Fruit fly (Drosophila melanogaster) whole organism, prepupa: ENCODE data around the gene CG14052.

Source experiments
- Blimp-1 ChIP-seq: fragments of 200-800 bp; sonication (Bioruptor generic); optimal IDR thresholded peaks from 3 replicates; lab custom pipeline; 2017; ENCODE audit warnings: missing biosample characterization, missing genetic modification characterization, mild to moderate bottlenecking, moderate library complexity, missing genetic modification reagents
- CG10669 ChIP-seq: fragments of 200-800 bp; sonication (Bioruptor generic); optimal IDR thresholded peaks from 3 replicates; lab custom pipeline; 2018; ENCODE audit warnings: missing biosample characterization, mild to moderate bottlenecking, missing genetic modification characterization, moderate library complexity
- CG11294 ChIP-seq: fragments of 200-800 bp; sonication (Bioruptor generic); IDR thresholded peaks from 2 replicates; pipeline ENCODE4 v1.3.6; 2022; ENCODE audit warnings: missing biosample characterization, missing genetic modification characterization
- CG11762 ChIP-seq: fragments of 200-800 bp; sonication (Bioruptor generic); optimal IDR thresholded peaks from 3 replicates; lab custom pipeline; 2016; ENCODE audit warnings: missing biosample characterization, missing genetic modification characterization; ENCODE audit not compliant: insufficient read depth
- CG11902 ChIP-seq: fragments of 200-800 bp; sonication (Bioruptor generic); optimal IDR thresholded peaks from 3 replicates; lab custom pipeline; 2016; ENCODE audit warnings: missing biosample characterization, missing genetic modification characterization
- CG15336 ChIP-seq: fragments of 200-800 bp; sonication (Bioruptor generic); IDR thresholded peaks from 2 replicates; pipeline ENCODE4 v1.3.6; 2022; ENCODE audit warnings: missing biosample characterization, missing genetic modification characterization
- CG1621 ChIP-seq: fragments of 200-800 bp; sonication (Bioruptor generic); optimal IDR thresholded peaks from 3 replicates; lab custom pipeline; 2018; ENCODE audit warnings: missing biosample characterization, mild to moderate bottlenecking, missing genetic modification characterization
- CG16779 ChIP-seq: fragments of 200-800 bp; sonication (Bioruptor generic); optimal IDR thresholded peaks from 3 replicates; lab custom pipeline; 2017; ENCODE audit warnings: missing biosample characterization, mild to moderate bottlenecking, missing genetic modification characterization
- CG3032 ChIP-seq: fragments of 200-800 bp; optimal IDR thresholded peaks from 2 replicates; lab custom pipeline; 2019; ENCODE audit warnings: missing biosample characterization, mild to moderate bottlenecking, missing genetic modification characterization, moderate library complexity
- CG31627 ChIP-seq: fragments of 200-800 bp; sonication (Bioruptor generic); optimal IDR thresholded peaks from 3 replicates; lab custom pipeline; 2016; ENCODE audit warnings: missing biosample characterization, missing genetic modification characterization
- CG32006 ChIP-seq: fragments of 200-800 bp; sonication (Bioruptor generic); optimal IDR thresholded peaks from 3 replicates; lab custom pipeline; 2017; ENCODE audit warnings: missing biosample characterization, mild to moderate bottlenecking, missing genetic modification characterization
- CG34406 ChIP-seq: fragments of 200-800 bp; sonication (Bioruptor generic); optimal IDR thresholded peaks from 3 replicates; lab custom pipeline; 2016; ENCODE audit warnings: missing biosample characterization, missing genetic modification characterization
- CG4318 ChIP-seq: fragments of 200-800 bp; sonication (Bioruptor generic); optimal IDR thresholded peaks from 3 replicates; lab custom pipeline; 2017; ENCODE audit warnings: missing biosample characterization, mild to moderate bottlenecking, missing genetic modification characterization
- CG6163 ChIP-seq: fragments of 200-800 bp; sonication (Bioruptor generic); IDR thresholded peaks from 3 replicates; pipeline ENCODE4 v1.3.6; 2022; ENCODE audit warnings: missing biosample characterization, missing genetic modification characterization
- CG6792 ChIP-seq: fragments of 200-800 bp; sonication (Bioruptor generic); optimal IDR thresholded peaks from 3 replicates; lab custom pipeline; 2016; ENCODE audit warnings: missing biosample characterization, missing genetic modification characterization
- CG6808 ChIP-seq: fragments of 200-800 bp; sonication (Bioruptor generic); optimal IDR thresholded peaks from 3 replicates; lab custom pipeline; 2017; ENCODE audit warnings: missing biosample characterization, missing genetic modification characterization, mild to moderate bottlenecking, moderate library complexity, missing genetic modification reagents
- CG6854 ChIP-seq: fragments of 200-800 bp; sonication (Bioruptor generic); optimal IDR thresholded peaks from 2 replicates; lab custom pipeline; 2017; ENCODE audit warnings: missing biosample characterization, mild to moderate bottlenecking, missing genetic modification characterization
- CG8119 ChIP-seq: fragments of 200-800 bp; sonication (Bioruptor generic); IDR thresholded peaks from 3 replicates; pipeline ENCODE4 v1.3.6; 2022; ENCODE audit warnings: missing biosample characterization, missing genetic modification characterization
- CG8319 ChIP-seq: fragments of 200-800 bp; sonication (Bioruptor generic); optimal IDR thresholded peaks from 3 replicates; lab custom pipeline; 2016; ENCODE audit warnings: missing biosample characterization, missing genetic modification characterization
- CG8632 ChIP-seq: fragments of 200-800 bp; sonication (Bioruptor generic); optimal IDR thresholded peaks from 3 replicates; lab custom pipeline; 2016; ENCODE audit warnings: missing biosample characterization, missing genetic modification characterization
- Eip75B ChIP-seq: fragments of 200-800 bp; sonication (Bioruptor generic); optimal IDR thresholded peaks from 3 replicates; lab custom pipeline; 2016; ENCODE audit warnings: missing biosample characterization, missing genetic modification characterization
- Eip78C ChIP-seq: fragments of 200-800 bp; sonication (Bioruptor generic); peaks from one replicate; lab custom pipeline; 2016; ENCODE audit warnings: missing biosample characterization, missing genetic modification characterization
- Ets21C ChIP-seq: fragments of 200-800 bp; sonication (Bioruptor generic); optimal IDR thresholded peaks from 3 replicates; lab custom pipeline; 2016; ENCODE audit warnings: missing biosample characterization, missing genetic modification characterization
- Gug ChIP-seq: fragments of 200-800 bp; sonication (Bioruptor generic); IDR thresholded peaks from 2 replicates; pipeline ENCODE4 v1.3.6; 2022; ENCODE audit warnings: missing biosample characterization, missing genetic modification characterization
- Hr38 ChIP-seq: sonication (Bioruptor generic); optimal IDR thresholded peaks from 2 replicates; lab custom pipeline; 2016; ENCODE audit warnings: missing biosample characterization, missing genetic modification characterization
- Hr39 ChIP-seq: fragments of 200-800 bp; sonication (Bioruptor generic); optimal IDR thresholded peaks from 2 replicates; lab custom pipeline; 2016; ENCODE audit warnings: missing biosample characterization, missing genetic modification characterization
- Lpt ChIP-seq: fragments of 200-800 bp; sonication (Bioruptor generic); optimal IDR thresholded peaks from 3 replicates; lab custom pipeline; 2016; ENCODE audit warnings: missing biosample characterization, missing genetic modification characterization
- Met ChIP-seq: fragments of 200-800 bp; sonication (Bioruptor generic); optimal IDR thresholded peaks from 3 replicates; lab custom pipeline; 2016; ENCODE audit warnings: missing biosample characterization, missing genetic modification characterization
- OdsH ChIP-seq: fragments of 200-800 bp; sonication (Bioruptor generic); optimal IDR thresholded peaks from 3 replicates; lab custom pipeline; 2016; ENCODE audit warnings: missing biosample characterization, missing genetic modification characterization
- Smox ChIP-seq: fragments of 200-800 bp; sonication (Bioruptor generic); optimal IDR thresholded peaks from 3 replicates; lab custom pipeline; 2016; ENCODE audit warnings: missing biosample characterization, missing genetic modification characterization
- Sox102F ChIP-seq: fragments of 200-800 bp; sonication (Bioruptor generic); optimal IDR thresholded peaks from 2 replicates; lab custom pipeline; 2016; ENCODE audit warnings: missing biosample characterization, mild to moderate bottlenecking, missing genetic modification characterization
- achi ChIP-seq: fragments of 200-800 bp; sonication (Bioruptor generic); optimal IDR thresholded peaks from 3 replicates; lab custom pipeline; 2016; ENCODE audit warnings: missing biosample characterization, missing genetic modification characterization
- acj6 ChIP-seq: fragments of 200-800 bp; sonication (Bioruptor generic); optimal IDR thresholded peaks from 3 replicates; lab custom pipeline; 2016; ENCODE audit warnings: missing biosample characterization, missing genetic modification characterization
- cyc ChIP-seq: fragments of 200-800 bp; sonication (Bioruptor generic); optimal IDR thresholded peaks from 3 replicates; lab custom pipeline; 2016; ENCODE audit warnings: missing biosample characterization, missing genetic modification characterization
- dac ChIP-seq: fragments of 200-800 bp; sonication (Bioruptor generic); optimal IDR thresholded peaks from 2 replicates; lab custom pipeline; 2017; ENCODE audit warnings: missing biosample characterization, mild to moderate bottlenecking, missing genetic modification characterization
- dsx ChIP-seq: fragments of 200-800 bp; optimal IDR thresholded peaks from 3 replicates; lab custom pipeline; 2019; ENCODE audit warnings: missing biosample characterization, mild to moderate bottlenecking, missing genetic modification characterization, moderate library complexity; ENCODE audit not compliant: poor library complexity, severe bottlenecking
- esn ChIP-seq: fragments of 200-800 bp; sonication (Bioruptor generic); optimal IDR thresholded peaks from 2 replicates; lab custom pipeline; 2016; ENCODE audit warnings: missing biosample characterization, mild to moderate bottlenecking, missing genetic modification characterization, moderate library complexity
- fd85E ChIP-seq: fragments of 200-800 bp; sonication (Bioruptor generic); optimal IDR thresholded peaks from 3 replicates; lab custom pipeline; 2016; ENCODE audit warnings: missing biosample characterization, missing genetic modification characterization
- lz ChIP-seq: fragments of 200-800 bp; sonication (Bioruptor generic); optimal IDR thresholded peaks from 3 replicates; lab custom pipeline; 2016; ENCODE audit warnings: missing biosample characterization, missing genetic modification characterization
- net ChIP-seq: fragments of 200-800 bp; sonication (Bioruptor generic); optimal IDR thresholded peaks from 3 replicates; lab custom pipeline; 2016; ENCODE audit warnings: missing biosample characterization, missing genetic modification characterization
- salr ChIP-seq, 2 experiments: fragments of 200-800 bp; sonication (Bioruptor generic); optimal IDR thresholded peaks; 3 replicates each; lab custom pipeline; 2016 to 2018; ENCODE audit warnings: missing biosample characterization in 2 of 2, missing genetic modification characterization in 2 of 2, mild to moderate bottlenecking in 1 of 2
- spab ChIP-seq: fragments of 200-800 bp; sonication (Bioruptor generic); optimal IDR thresholded peaks from 2 replicates; lab custom pipeline; 2017; ENCODE audit warnings: missing biosample characterization, mild to moderate bottlenecking, missing genetic modification characterization, missing genetic modification reagents
- ss ChIP-seq, 2 experiments: fragments of 200-800 bp; sonication (Bioruptor generic); optimal IDR thresholded peaks; 2 replicates in 1 of 2; 3 replicates in 1 of 2; lab custom pipeline; 2017 to 2018; ENCODE audit warnings: mild to moderate bottlenecking in 2 of 2, missing biosample characterization in 2 of 2, missing genetic modification characterization in 2 of 2, moderate library complexity in 1 of 2
- svp ChIP-seq: fragments of 200-800 bp; sonication (Bioruptor generic); peaks from one replicate; lab custom pipeline; 2016; ENCODE audit warnings: missing biosample characterization, missing genetic modification characterization
- topi ChIP-seq: fragments of 200-800 bp; sonication (Bioruptor generic); optimal IDR thresholded peaks from 3 replicates; lab custom pipeline; 2016; ENCODE audit warnings: missing biosample characterization, missing genetic modification characterization
- vri ChIP-seq: fragments of 200-800 bp; sonication (Bioruptor generic); optimal IDR thresholded peaks from 3 replicates; lab custom pipeline; 2016; ENCODE audit warnings: missing biosample characterization, mild to moderate bottlenecking, missing genetic modification characterization

Gene CG14052

dm6 chrX:2219899-2220298 is 3.7 kb upstream of the CG14052 start (continued):
- TF ChIP-seq topi, result no peak
- TF ChIP-seq CG6854 (GFP tag; lab: Kevin White, UChicago), result no peak
- TF ChIP-seq, all 60 proteins: peak for 23

DNA sequence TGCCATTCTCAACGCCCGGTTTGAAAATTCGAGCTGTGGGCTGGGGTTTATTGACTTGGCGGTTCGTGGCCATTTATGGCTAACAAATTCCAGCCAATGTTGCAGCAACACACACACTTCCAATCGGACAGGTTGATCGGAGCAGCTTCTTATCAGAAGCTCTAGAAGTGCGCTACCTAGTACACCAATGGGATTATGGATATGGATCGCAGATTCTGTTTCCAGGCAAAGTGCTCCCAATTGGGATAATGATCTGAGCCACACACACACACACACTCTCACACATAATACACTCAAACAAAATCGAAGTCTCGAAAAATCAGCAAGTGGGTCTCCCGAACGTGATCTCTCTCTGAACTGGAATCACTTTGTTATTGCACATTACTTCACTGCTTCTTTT is 2.0 kb upstream of the CG14052 start:
- TF ChIP-seq salr (GFP tag; optimal IDR thresholded peaks at IDR 0.05; lab: Kevin White, UChicago), result no peak
- no peak for TF ChIP-seq CG6808
- TF ChIP-seq, all 60 proteins: peak for 0

DNA sequence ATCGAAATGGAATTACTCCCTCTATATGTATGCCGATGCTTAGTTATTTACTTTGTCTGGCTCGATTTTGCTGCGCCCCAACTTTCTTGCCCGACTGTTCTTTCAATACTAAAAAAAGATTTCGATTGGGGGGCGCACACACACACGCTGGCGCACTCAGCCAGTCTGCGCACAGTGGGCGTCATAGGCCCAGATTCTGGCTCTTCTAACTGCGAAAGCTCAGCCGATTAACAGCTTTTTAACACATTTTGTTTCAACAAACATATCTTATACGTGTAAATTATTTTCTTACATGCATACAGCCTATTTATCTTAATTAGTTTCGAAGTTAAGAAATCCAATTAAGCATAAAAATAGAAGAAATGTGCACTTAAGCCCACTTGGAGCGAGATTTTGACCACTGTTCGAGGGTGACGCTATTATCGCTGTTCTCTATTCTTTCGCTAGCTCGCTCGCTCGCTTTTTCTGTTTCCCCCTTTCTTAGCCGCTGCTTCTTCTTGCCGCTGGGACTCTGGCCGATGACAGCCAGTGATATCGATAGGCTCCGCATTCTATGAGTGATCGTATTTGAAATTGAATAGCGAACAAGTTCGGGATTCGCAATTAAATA is 1.3 kb upstream of the CG14052 start, which contains the start of gene Vinc:
Gene Vinc, minus strand, starts transcription at position 387 of the 610 bp plus-strand sequence.
- TF ChIP-seq CG11902 (GFP tag; lab: Kevin White, UChicago), result peak; percentile 79
- TF ChIP-seq CG10669 (GFP tag; lab: Kevin White, UChicago), result peak; percentile 93
- peak; percentile 89 for TF ChIP-seq dsx (GFP tag; lab: Kevin White, UChicago)
- TF ChIP-seq Eip78C (GFP tag; lab: Kevin White, UChicago), result peak; percentile 97
- TF ChIP-seq vri (GFP tag; lab: Kevin White, UChicago), result peak; percentile 56
- peak; percentile 73 for TF ChIP-seq CG34406 (GFP tag; lab: Kevin White, UChicago)
- peak; percentile 77 for TF ChIP-seq lz (GFP tag; lab: Kevin White, UChicago)
- peak; percentile 96 for TF ChIP-seq svp (GFP tag; lab: Kevin White, UChicago)
- peak in 1 of 2 experiments; percentile 37 for TF ChIP-seq salr (GFP tag; optimal IDR thresholded peaks at IDR 0.05; lab: Kevin White, UChicago)
- TF ChIP-seq Blimp-1 (GFP tag; lab: Kevin White, UChicago), result peak; percentile 71
- peak; percentile 85 for TF ChIP-seq CG8319 (GFP tag; lab: Kevin White, UChicago)
- peak; percentile 89 to 93 for TF ChIP-seq ss (GFP tag; optimal IDR thresholded peaks at IDR 0.05; lab: Kevin White, UChicago)
- TF ChIP-seq Hr39 (GFP tag; lab: Kevin White, UChicago), result peak; percentile 79
- peak; percentile 92 for TF ChIP-seq Met (GFP tag; lab: Kevin White, UChicago)
- TF ChIP-seq CG8119, result peak; percentile 84
- TF ChIP-seq net, result peak; percentile 89
- TF ChIP-seq spab (GFP tag; lab: Kevin White, UChicago), result peak; percentile 87
- TF ChIP-seq CG4318, result no peak
- peak; percentile 73 for TF ChIP-seq CG1621 (tag; lab: Kevin White, UChicago)
- peak; percentile 81 for TF ChIP-seq CG6792 (GFP tag; lab: Kevin White, UChicago)
- TF ChIP-seq CG15336 (GFP tag; lab: Robert Waterston, UW), result peak; percentile 77
- peak; percentile 91 for TF ChIP-seq CG16779 (tag; lab: Kevin White, UChicago)
- peak; percentile 84 for TF ChIP-seq CG8632 (GFP tag; lab: Kevin White, UChicago)
- TF ChIP-seq Lpt, result peak; percentile 70
- peak; percentile 58 for TF ChIP-seq dac (GFP tag; lab: Kevin White, UChicago)
- peak; percentile 82 for TF ChIP-seq Gug (GFP tag; lab: Robert Waterston, UW)
- TF ChIP-seq CG3032, result peak; percentile 92
- TF ChIP-seq Eip75B (GFP tag; lab: Kevin White, UChicago), result peak; percentile 94
- TF ChIP-seq CG6808, result peak; percentile 93
- TF ChIP-seq cyc, result peak; percentile 88
- peak; percentile 78 for TF ChIP-seq CG32006 (GFP tag; lab: Kevin White, UChicago)
- TF ChIP-seq Smox (GFP tag; lab: Kevin White, UChicago), result no peak
- TF ChIP-seq Hr38, result no peak
- TF ChIP-seq OdsH (GFP tag; lab: Kevin White, UChicago), result no peak
- TF ChIP-seq CG6854 (GFP tag; lab: Kevin White, UChicago), result peak; percentile 80
- no peak for TF ChIP-seq fd85E (GFP tag; lab: Kevin White, UChicago)
- TF ChIP-seq CG11762 (GFP tag; lab: Kevin White, UChicago), result peak; percentile 91
- TF ChIP-seq CG6163, result peak; percentile 84
- no peak for TF ChIP-seq Sox102F (GFP tag; lab: Kevin White, UChicago)
- peak; percentile 90 for TF ChIP-seq topi
- TF ChIP-seq CG31627 (GFP tag; lab: Kevin White, UChicago), result peak; percentile 74
- TF ChIP-seq CG11294, result peak; percentile 66; the same call in 1 of the 2 replicates
- peak; percentile 84 for TF ChIP-seq esn (GFP tag; lab: Kevin White, UChicago)
- TF ChIP-seq Ets21C (GFP tag; lab: Kevin White, UChicago), result peak; percentile 68
- no peak for TF ChIP-seq achi (GFP tag; lab: Kevin White, UChicago)
- TF ChIP-seq acj6 (GFP tag; lab: Kevin White, UChicago), result no peak
